Fruit fly (Drosophila melanogaster) whole organism, embryonic: Measurements from ENCODE around the gene Mocs1.

Source experiments
- ATbp ChIP-seq: fragments of 200-800 bp; sonication (Bioruptor generic); optimal IDR thresholded peaks from 2 replicates; lab custom pipeline; 2017; ENCODE audit warnings: missing biosample characterization, mild to moderate bottlenecking, missing genetic modification characterization, missing genetic modification reagents
- Antp ChIP-seq: fragments of 200-800 bp; sonication (Bioruptor generic); optimal IDR thresholded peaks from 3 replicates; lab custom pipeline; 2016; ENCODE audit warnings: missing biosample characterization, missing genetic modification characterization
- B-H2 ChIP-seq: fragments of 200-800 bp; sonication (Bioruptor generic); optimal IDR thresholded peaks from 2 replicates; lab custom pipeline; 2018; ENCODE audit warnings: missing biosample characterization, mild to moderate bottlenecking, missing genetic modification characterization
- Bdp1 ChIP-seq: fragments of 200-800 bp; sonication (Bioruptor generic); optimal IDR thresholded peaks from 3 replicates; lab custom pipeline; 2016; ENCODE audit warnings: missing biosample characterization, missing genetic modification characterization
- Bgb ChIP-seq: fragments of 200-800 bp; sonication (Bioruptor generic); IDR thresholded peaks from 2 replicates; pipeline ENCODE4 v1.3.6; 2022; ENCODE audit warnings: missing biosample characterization, missing genetic modification characterization; ENCODE audit not compliant: partially characterized antibody
- CG10321 ChIP-seq: fragments of 200-800 bp; sonication (Bioruptor generic); IDR thresholded peaks from 2 replicates; pipeline ENCODE4 v1.3.6; 2022; ENCODE audit warnings: missing biosample characterization, missing genetic modification characterization
- CG11085 ChIP-seq: fragments of 200-800 bp; sonication (Bioruptor generic); IDR thresholded peaks from 2 replicates; pipeline ENCODE4 v1.3.6; 2022; ENCODE audit warnings: missing biosample characterization, missing genetic modification characterization
- CG11398 ChIP-seq: fragments of 200-800 bp; sonication (Bioruptor generic); optimal IDR thresholded peaks from 2 replicates; lab custom pipeline; 2016; ENCODE audit warnings: missing biosample characterization, missing genetic modification characterization
- CG14014 ChIP-seq: fragments of 200-800 bp; sonication (Bioruptor generic); IDR thresholded peaks from 2 replicates; pipeline ENCODE4 v1.3.6; 2022; ENCODE audit warnings: missing biosample characterization, missing genetic modification characterization
- CG14050 ChIP-seq: fragments of 200-800 bp; sonication (Bioruptor generic); IDR thresholded peaks from 3 replicates; pipeline ENCODE4 v1.3.6; 2022; ENCODE audit warnings: missing biosample characterization, missing genetic modification characterization
- CG14441 ChIP-seq: fragments of 200-800 bp; sonication (Bioruptor generic); IDR thresholded peaks from 2 replicates; pipeline ENCODE4 v1.3.6; 2022; ENCODE audit warnings: missing biosample characterization, missing genetic modification characterization
- CG1603 ChIP-seq: fragments of 200-800 bp; sonication (Bioruptor generic); optimal IDR thresholded peaks from 2 replicates; lab custom pipeline; 2019; ENCODE audit warnings: missing biosample characterization, mild to moderate bottlenecking, missing genetic modification characterization, moderate library complexity
- CG17361 ChIP-seq: fragments of 200-800 bp; sonication (Bioruptor generic); IDR thresholded peaks from 3 replicates; pipeline ENCODE4 v1.3.6; 2022; ENCODE audit warnings: missing biosample characterization, missing genetic modification characterization
- CG30403 ChIP-seq: fragments of 200-800 bp; sonication (Bioruptor generic); optimal IDR thresholded peaks from 3 replicates; lab custom pipeline; 2016; ENCODE audit warnings: missing biosample characterization, missing genetic modification characterization
- CG3065 ChIP-seq: fragments of 200-800 bp; sonication (Bioruptor generic); optimal IDR thresholded peaks from 2 replicates; lab custom pipeline; 2016; ENCODE audit warnings: missing biosample characterization, missing genetic modification characterization
- CG3407 ChIP-seq: fragments of 200-800 bp; sonication (Bioruptor generic); optimal IDR thresholded peaks from 2 replicates; lab custom pipeline; 2018; ENCODE audit warnings: missing biosample characterization, mild to moderate bottlenecking, missing genetic modification characterization
- CG34224 ChIP-seq: fragments of 200-800 bp; sonication (Bioruptor generic); IDR thresholded peaks from 3 replicates; pipeline ENCODE4 v1.3.6; 2022; ENCODE audit warnings: missing biosample characterization, missing genetic modification characterization; ENCODE audit not compliant: partially characterized antibody
- CG3995 ChIP-seq: fragments of 200-800 bp; sonication (Bioruptor generic); optimal IDR thresholded peaks from 3 replicates; lab custom pipeline; 2016; ENCODE audit warnings: missing biosample characterization, missing genetic modification characterization
- CG6765 ChIP-seq: fragments of 200-800 bp; sonication (Bioruptor generic); optimal IDR thresholded peaks from 3 replicates; lab custom pipeline; 2017; ENCODE audit warnings: missing biosample characterization, mild to moderate bottlenecking, missing genetic modification characterization
- Camta ChIP-seq: fragments of 200-800 bp; sonication (Bioruptor generic); optimal IDR thresholded peaks from 2 replicates; lab custom pipeline; 2016; ENCODE audit warnings: missing biosample characterization, missing genetic modification characterization
- CkIIα-i1 ChIP-seq: fragments of 200-800 bp; sonication (Bioruptor generic); IDR thresholded peaks from 2 replicates; pipeline ENCODE4 v1.3.6; 2022; ENCODE audit warnings: missing biosample characterization, missing genetic modification characterization
- Dbx ChIP-seq: fragments of 200-800 bp; sonication (Bioruptor generic); IDR thresholded peaks from 3 replicates; pipeline ENCODE4 v1.3.6; 2022; ENCODE audit warnings: missing biosample characterization, missing genetic modification characterization
- Dek ChIP-seq: fragments of 200-800 bp; sonication (Bioruptor generic); optimal IDR thresholded peaks from 3 replicates; lab custom pipeline; 2019; ENCODE audit warnings: missing biosample characterization, mild to moderate bottlenecking, missing genetic modification characterization, moderate library complexity
- Gsc ChIP-seq: fragments of 200-800 bp; sonication (Bioruptor generic); IDR thresholded peaks from 2 replicates; pipeline ENCODE4 v1.3.6; 2022; ENCODE audit warnings: missing biosample characterization, missing genetic modification characterization
- H15 ChIP-seq: fragments of 200-800 bp; sonication (Bioruptor generic); IDR thresholded peaks from 3 replicates; pipeline ENCODE4 v1.3.6; 2022; ENCODE audit warnings: missing biosample characterization, missing genetic modification characterization
- Hr78 ChIP-seq, 2 experiments: fragments of 200-800 bp in 1 of 2; fragments of >200 bp in 1 of 2; sonication (Bioruptor generic) in 1 of 2; optimal IDR thresholded peaks; 2 replicates each; lab custom pipeline; 2017 to 2019; ENCODE audit warnings: missing biosample characterization in 2 of 2, missing genetic modification characterization in 2 of 2, mild to moderate bottlenecking in 1 of 2, moderate library complexity in 1 of 2
- Lpt ChIP-seq: fragments of >200 bp; optimal IDR thresholded peaks from 2 replicates; lab custom pipeline; 2018; ENCODE audit warnings: missing biosample characterization, missing genetic modification characterization
- Meics ChIP-seq: fragments of 200-800 bp; sonication (Bioruptor generic); optimal IDR thresholded peaks from 2 replicates; lab custom pipeline; 2017; ENCODE audit warnings: missing biosample characterization, mild to moderate bottlenecking, missing genetic modification characterization
- Nf-YA ChIP-seq: fragments of 200-800 bp; sonication (Bioruptor generic); IDR thresholded peaks from 2 replicates; pipeline ENCODE4 v1.3.6; 2022; ENCODE audit warnings: missing biosample characterization, missing genetic modification characterization
- Optix ChIP-seq: fragments of 200-800 bp; sonication (Bioruptor generic); IDR thresholded peaks from 3 replicates; pipeline ENCODE4 v1.3.6; 2022; ENCODE audit warnings: missing biosample characterization, missing genetic modification characterization
- Ravus ChIP-seq: fragments of 200-800 bp; sonication (Bioruptor generic); IDR thresholded peaks from 2 replicates; pipeline ENCODE4 v1.3.6; 2022; ENCODE audit warnings: missing biosample characterization, missing genetic modification characterization
- Sry-β ChIP-seq: fragments of 200-800 bp; sonication (Bioruptor generic); optimal IDR thresholded peaks from 2 replicates; lab custom pipeline; 2018; ENCODE audit warnings: missing biosample characterization, mild to moderate bottlenecking, missing genetic modification characterization, moderate library complexity
- Stat92E ChIP-seq, 3 experiments: fragments of >200 bp in 2 of 3; fragments of 200-800 bp in 1 of 3; sonication (Bioruptor generic) in 1 of 3; optimal IDR thresholded peaks; 2 replicates each; lab custom pipeline; 2017 to 2019; ENCODE audit warnings: missing biosample characterization in 3 of 3, missing genetic modification characterization in 3 of 3, mild to moderate bottlenecking in 1 of 3, moderate library complexity in 1 of 3
- Vsx1 ChIP-seq: fragments of 200-800 bp; sonication (Bioruptor generic); optimal IDR thresholded peaks from 2 replicates; lab custom pipeline; 2017; ENCODE audit warnings: missing biosample characterization, mild to moderate bottlenecking, missing genetic modification characterization, missing genetic modification reagents
- al ChIP-seq: fragments of 200-800 bp; sonication (Bioruptor generic); IDR thresholded peaks from 2 replicates; pipeline ENCODE4 v1.3.6; 2022; ENCODE audit warnings: missing biosample characterization, missing genetic modification characterization
- bab2 ChIP-seq: fragments of 200-800 bp; sonication (Bioruptor generic); optimal IDR thresholded peaks from 2 replicates; lab custom pipeline; 2016; ENCODE audit warnings: missing biosample characterization, missing genetic modification characterization
- bsh ChIP-seq, 2 experiments: fragments of 200-800 bp; sonication (Bioruptor generic); optimal IDR thresholded peaks; 2 replicates each; lab custom pipeline; 2017 to 2018; ENCODE audit warnings: mild to moderate bottlenecking in 2 of 2, missing biosample characterization in 2 of 2, missing genetic modification characterization in 2 of 2, moderate library complexity in 1 of 2
- cad ChIP-seq: fragments of >200 bp; optimal IDR thresholded peaks from 2 replicates; lab custom pipeline; 2017; ENCODE audit warnings: missing biosample characterization, missing genetic modification characterization
- crc ChIP-seq: fragments of 200-800 bp; sonication (Bioruptor generic); optimal IDR thresholded peaks from 2 replicates; lab custom pipeline; 2016; ENCODE audit warnings: missing biosample characterization, missing genetic modification characterization
- fd64A ChIP-seq: fragments of 200-800 bp; sonication (Bioruptor generic); optimal IDR thresholded peaks from 3 replicates; lab custom pipeline; 2018; ENCODE audit warnings: missing biosample characterization, mild to moderate bottlenecking, missing genetic modification characterization
- gce ChIP-seq: fragments of 200-800 bp; sonication (Bioruptor generic); IDR thresholded peaks from 3 replicates; pipeline ENCODE4 v1.3.6; 2022; ENCODE audit warnings: missing biosample characterization, missing genetic modification characterization
- insv ChIP-seq, 2 experiments: fragments of 200-800 bp; sonication (Bioruptor generic); optimal IDR thresholded peaks; 3 replicates each; lab custom pipeline; 2016 to 2018; ENCODE audit warnings: missing biosample characterization in 2 of 2, missing genetic modification characterization in 2 of 2
- kah ChIP-seq: fragments of 200-800 bp; sonication (Bioruptor generic); optimal IDR thresholded peaks from 2 replicates; lab custom pipeline; 2018; ENCODE audit warnings: missing biosample characterization, mild to moderate bottlenecking, missing genetic modification characterization
- lbe ChIP-seq: fragments of 200-800 bp; sonication (Bioruptor generic); optimal IDR thresholded peaks from 2 replicates; lab custom pipeline; 2016; ENCODE audit warnings: missing biosample characterization, mild to moderate bottlenecking, missing genetic modification characterization
- p53 ChIP-seq: fragments of 200-800 bp; sonication (Bioruptor generic); optimal IDR thresholded peaks from 2 replicates; lab custom pipeline; 2016; ENCODE audit warnings: missing biosample characterization, missing genetic modification characterization
- pho ChIP-seq: fragments of 200-800 bp; sonication (Bioruptor generic); optimal IDR thresholded peaks from 2 replicates; lab custom pipeline; 2016; ENCODE audit warnings: missing biosample characterization, missing genetic modification characterization
- phol ChIP-seq: fragments of 200-800 bp; sonication (Bioruptor generic); optimal IDR thresholded peaks from 3 replicates; lab custom pipeline; 2018; ENCODE audit warnings: missing biosample characterization, mild to moderate bottlenecking, missing genetic modification characterization, moderate library complexity
- pros ChIP-seq: fragments of 200-800 bp; sonication (Bioruptor generic); optimal IDR thresholded peaks from 3 replicates; lab custom pipeline; 2019; ENCODE audit warnings: missing biosample characterization, mild to moderate bottlenecking, missing genetic modification characterization, moderate library complexity
- sc ChIP-seq, 3 experiments: fragments of >200 bp in 2 of 3; fragments of 200-800 bp in 1 of 3; sonication (Bioruptor generic) in 1 of 3; optimal IDR thresholded peaks; 2 replicates in 2 of 3; 3 replicates in 1 of 3; lab custom pipeline; 2017; ENCODE audit warnings: mild to moderate bottlenecking in 1 of 3, missing biosample characterization in 1 of 3, missing genetic modification characterization in 1 of 3, missing genetic modification reagents in 1 of 3
- tup ChIP-seq: fragments of 200-800 bp; sonication (Bioruptor generic); optimal IDR thresholded peaks from 2 replicates; lab custom pipeline; 2016; ENCODE audit warnings: missing biosample characterization, mild to moderate bottlenecking, missing genetic modification characterization, moderate library complexity

The Mocs1 gene

DNA sequence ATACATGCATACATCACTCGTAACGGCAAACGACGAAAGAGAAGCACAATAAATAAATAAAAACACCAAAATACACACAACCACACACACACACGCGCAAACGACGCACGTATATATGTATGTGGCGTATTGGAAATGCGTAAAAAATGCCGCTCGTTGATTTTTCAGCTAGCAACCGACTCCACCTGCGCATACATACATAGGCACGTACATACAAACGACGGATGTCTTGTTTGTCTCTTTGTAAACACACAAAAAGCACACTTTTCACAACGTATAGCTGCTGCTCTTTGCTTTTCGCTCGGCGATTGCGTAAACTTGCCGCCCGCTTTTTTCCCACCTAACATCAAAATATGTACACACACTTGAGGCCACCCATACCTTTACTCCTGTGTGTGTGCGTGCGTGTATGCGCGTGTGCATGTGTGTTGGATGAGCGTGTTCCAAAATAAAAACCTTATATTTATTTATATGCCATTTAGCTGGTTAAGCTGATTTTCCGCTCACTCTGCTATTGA is 49.6 kb downstream of the Mocs1 start (continued):
- TF ChIP-seq Optix (GFP tag; lab: Robert Waterston, UW) = no peak
- TF ChIP-seq bab2 (GFP tag; lab: Kevin White, UChicago) = no peak
- TF ChIP-seq bsh (GFP tag; optimal IDR thresholded peaks at IDR 0.05; lab: Kevin White, UChicago) = no peak
- TF ChIP-seq ATbp (GFP tag; lab: Kevin White, UChicago) = peak; percentile 66
- peak; percentile 54 for TF ChIP-seq B-H2
- TF ChIP-seq CG6765 = peak; percentile 49
- no peak for TF ChIP-seq pho (GFP tag; lab: Kevin White, UChicago)
- TF ChIP-seq Dbx (GFP tag; lab: Robert Waterston, UW) = 0 out of 3 replicates have a peak, but pooled peaks have one; percentile 17
- TF ChIP-seq H15 (GFP tag; lab: Robert Waterston, UW) = no peak
- no peak for TF ChIP-seq cad
- no peak for TF ChIP-seq CG30403
- TF ChIP-seq Bdp1 (GFP tag; lab: Kevin White, UChicago) = no peak
- TF ChIP-seq sc (optimal IDR thresholded peaks at IDR 0.05; lab: Kevin White, UChicago) = no peak
- peak; percentile 42 for TF ChIP-seq sc (GFP tag; optimal IDR thresholded peaks at IDR 0.05; lab: Kevin White, UChicago)
- TF ChIP-seq Antp (GFP tag; lab: Kevin White, UChicago) = no peak
- no peak for TF ChIP-seq CkIIα-i1
- no peak for TF ChIP-seq Ravus (GFP tag; lab: Robert Waterston, UW)
- no peak for TF ChIP-seq CG3995 (GFP tag; lab: Kevin White, UChicago)
- TF ChIP-seq Dek (tag; lab: Kevin White, UChicago) = no peak
- TF ChIP-seq CG11398 = no peak
- TF ChIP-seq phol (tag; lab: Kevin White, UChicago) = no peak
- peak; percentile 50 for TF ChIP-seq Meics (GFP tag; lab: Kevin White, UChicago)
- TF ChIP-seq CG14441 (GFP tag; lab: Robert Waterston, UW) = no peak
- TF ChIP-seq Lpt (GFP tag; lab: Kevin White, UChicago) = no peak
- no peak for TF ChIP-seq CG3065 (GFP tag; lab: Kevin White, UChicago)
- no peak for TF ChIP-seq CG14014 (GFP tag; lab: Robert Waterston, UW)
- no peak for TF ChIP-seq Gsc
- TF ChIP-seq CG1603 = peak; percentile 41
- TF ChIP-seq al (GFP tag; lab: Robert Waterston, UW) = no peak
- TF ChIP-seq CG14050 (GFP tag; lab: Robert Waterston, UW) = no peak
- no peak for TF ChIP-seq Camta (GFP tag; lab: Kevin White, UChicago)
- TF ChIP-seq CG10321 (GFP tag; lab: Robert Waterston, UW) = no peak
- TF ChIP-seq Stat92E (GFP tag; optimal IDR thresholded peaks at IDR 0.05; lab: Kevin White, UChicago) = peak in 1 of 3 experiments; percentile 90
- peak; percentile 8 for TF ChIP-seq pros (GFP tag; lab: Kevin White, UChicago)
- TF ChIP-seq p53 (GFP tag; lab: Kevin White, UChicago) = no peak
- TF ChIP-seq Sry-β (GFP tag; lab: Kevin White, UChicago) = no peak
- TF ChIP-seq CG34224 (GFP tag; lab: Robert Waterston, UW) = no peak
- peak; percentile 60 for TF ChIP-seq kah (GFP tag; lab: Kevin White, UChicago)
- TF ChIP-seq gce (GFP tag; lab: Robert Waterston, UW) = no peak
- TF ChIP-seq CG17361 (GFP tag; lab: Robert Waterston, UW) = no peak; the same call in 2 of the 3 replicates
- TF ChIP-seq Vsx1 (GFP tag; lab: Kevin White, UChicago) = peak; percentile 57
- TF ChIP-seq Nf-YA (GFP tag; lab: Robert Waterston, UW) = no peak
- TF ChIP-seq tup (GFP tag; lab: Kevin White, UChicago) = no peak
- TF ChIP-seq fd64A = peak; percentile 81
- no peak for TF ChIP-seq crc (GFP tag; lab: Kevin White, UChicago)
- TF ChIP-seq Bgb = no peak; the same call in 1 of the 2 replicates
- no peak for TF ChIP-seq lbe (GFP tag; lab: Kevin White, UChicago)
- TF ChIP-seq Hr78 (GFP tag; optimal IDR thresholded peaks at IDR 0.05; lab: Kevin White, UChicago) = no peak
- TF ChIP-seq CG3407 (GFP tag; lab: Kevin White, UChicago) = peak; percentile 52
- no peak for TF ChIP-seq CG11085 (GFP tag; lab: Robert Waterston, UW)
- peak in 1 of 2 experiments; percentile 62 for TF ChIP-seq insv (GFP tag; optimal IDR thresholded peaks at IDR 0.05; lab: Kevin White, UChicago)
